Fruit fly (Drosophila melanogaster): Measurements from ENCODE around the gene CG5177.

CG5177 gene

DNA sequence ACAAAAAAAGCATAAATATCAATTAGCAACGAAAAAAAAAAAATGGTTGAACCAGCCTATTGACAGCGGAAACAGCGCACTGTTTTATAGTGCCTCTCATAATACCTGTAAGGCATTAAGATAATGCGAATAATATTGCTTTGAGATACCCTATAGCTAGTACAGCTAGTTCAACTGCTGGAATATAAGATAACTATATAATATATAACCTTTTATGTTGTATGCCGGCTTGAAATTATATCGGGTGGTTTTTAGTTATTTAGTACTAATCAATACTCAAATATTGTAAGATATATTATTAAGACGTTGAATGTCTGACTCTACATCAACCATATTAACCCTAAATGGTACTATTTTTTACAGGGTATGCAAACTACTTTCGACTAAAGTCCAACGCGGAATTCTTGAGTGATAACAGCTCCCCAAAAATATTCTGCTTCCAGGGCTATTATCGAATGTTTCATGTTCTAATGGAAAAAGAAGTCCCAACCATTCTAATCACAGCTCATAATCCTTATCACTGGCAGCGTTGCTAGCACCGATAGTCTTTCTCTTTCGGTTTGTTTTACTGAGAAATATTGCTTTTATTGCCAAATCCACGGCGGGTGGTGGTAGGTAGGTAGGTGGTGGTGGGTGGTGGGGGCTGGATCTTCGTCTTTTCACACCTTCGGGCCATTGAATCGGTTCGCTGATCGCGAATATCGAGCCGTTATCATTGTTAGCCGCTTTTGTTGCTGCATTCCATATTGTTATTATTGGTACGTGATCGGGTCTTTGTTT lies 29.1 kb downstream of the CG5177 start:
- TF ChIP-seq CG8301 (tag; optimal IDR thresholded peaks at IDR 0.05) (no peak), Pif1A (GFP tag; optimal IDR thresholded peaks at IDR 0.05) (peak; percentile 49), CG12605 (GFP tag; IDR thresholded peaks at IDR 0.05) (no peak), CG17806 (tag; optimal IDR thresholded peaks at IDR 0.05) (no peak), CG13204 (GFP tag; optimal IDR thresholded peaks at IDR 0.05) (no peak), Pif1B (GFP tag; optimal IDR thresholded peaks at IDR 0.05) (no peak), fd96Ca (GFP tag; IDR thresholded peaks at IDR 0.05) (no peak), CG14655 (GFP tag; optimal IDR thresholded peaks at IDR 0.05) (peak; percentile 25), CG15710 (tag; optimal IDR thresholded peaks at IDR 0.05) (peak; percentile 38), Ets98B (GFP tag; IDR thresholded peaks at IDR 0.05) (peak; percentile 49), CG32121 (GFP tag; IDR thresholded peaks at IDR 0.05) (peak; percentile 49; the same call in 1 of the 2 replicates), CG4496 (GFP tag; IDR thresholded peaks at IDR 0.05) (no peak), CG10348 (GFP tag; IDR thresholded peaks at IDR 0.05) (no peak), CG34367 (tag; optimal IDR thresholded peaks at IDR 0.05) (peak; percentile 25), gl (tag; optimal IDR thresholded peaks at IDR 0.05) (no peak), D1 (tag; optimal IDR thresholded peaks at IDR 0.05) (no peak), CG9948 (tag; optimal IDR thresholded peaks at IDR 0.05) (no peak), Snoo (tag; optimal IDR thresholded peaks at IDR 0.05) (no peak)

DNA sequence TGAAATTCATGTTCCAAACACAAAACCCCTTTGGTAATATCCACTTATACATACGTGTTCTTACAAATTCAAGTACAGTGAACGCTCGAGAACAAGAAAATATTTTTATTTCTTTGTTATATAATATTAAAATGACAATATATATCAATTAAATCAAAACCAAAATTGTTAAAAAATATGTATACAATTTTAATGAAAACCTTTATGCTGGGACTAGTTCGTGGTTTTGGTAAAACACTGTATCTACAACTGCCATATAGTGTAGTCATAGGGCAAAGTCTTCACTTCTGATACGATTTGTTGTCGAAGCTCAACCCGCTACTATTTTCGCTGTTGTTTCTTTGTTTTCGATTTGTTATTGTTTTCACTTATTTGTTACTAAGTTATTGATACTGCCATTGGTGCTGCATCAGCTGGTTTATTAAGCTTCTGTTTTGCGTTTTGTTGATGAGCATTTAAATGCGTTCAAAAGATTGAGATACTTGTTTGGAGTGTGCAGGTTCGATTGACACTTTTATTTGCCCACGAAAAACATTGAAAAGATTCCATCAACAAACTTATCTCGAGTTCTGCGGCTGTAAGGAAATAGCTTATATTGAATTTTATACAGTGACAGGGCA lies 29.8 kb downstream of the CG5177 start:
- TF ChIP-seq Pif1A (GFP tag; optimal IDR thresholded peaks at IDR 0.05) (peak; percentile 22), CG34367 (tag; optimal IDR thresholded peaks at IDR 0.05) (peak; percentile 35), gl (tag; optimal IDR thresholded peaks at IDR 0.05) (peak; percentile 41), fd96Ca (GFP tag; IDR thresholded peaks at IDR 0.05) (no peak), Snoo (tag; optimal IDR thresholded peaks at IDR 0.05) (peak; percentile 27), D1 (tag; optimal IDR thresholded peaks at IDR 0.05) (no peak), CG17806 (tag; optimal IDR thresholded peaks at IDR 0.05) (peak; percentile 31), CG32121 (GFP tag; IDR thresholded peaks at IDR 0.05) (peak; percentile 47), Pif1B (GFP tag; optimal IDR thresholded peaks at IDR 0.05) (peak; percentile 13), CG9948 (tag; optimal IDR thresholded peaks at IDR 0.05) (no peak), rn (GFP tag; IDR thresholded peaks at IDR 0.05) (no peak), CG8301 (tag; optimal IDR thresholded peaks at IDR 0.05) (peak; percentile 28), CG4496 (GFP tag; IDR thresholded peaks at IDR 0.05) (no peak; the same call in 1 of the 3 replicates), EcR (GFP tag; optimal IDR thresholded peaks at IDR 0.05) (no peak), CG10348 (GFP tag; IDR thresholded peaks at IDR 0.05) (no peak), CG14655 (GFP tag; optimal IDR thresholded peaks at IDR 0.05) (peak; percentile 48), CG12605 (GFP tag; IDR thresholded peaks at IDR 0.05) (peak; percentile 57), CG8159 (tag; optimal IDR thresholded peaks at IDR 0.05) (peak; percentile 37), CG15710 (tag; optimal IDR thresholded peaks at IDR 0.05) (peak; percentile 51), CG13204 (GFP tag; optimal IDR thresholded peaks at IDR 0.05) (no peak), Ets98B (GFP tag; IDR thresholded peaks at IDR 0.05) (peak; percentile 26; the same call in 1 of the 2 replicates)

DNA sequence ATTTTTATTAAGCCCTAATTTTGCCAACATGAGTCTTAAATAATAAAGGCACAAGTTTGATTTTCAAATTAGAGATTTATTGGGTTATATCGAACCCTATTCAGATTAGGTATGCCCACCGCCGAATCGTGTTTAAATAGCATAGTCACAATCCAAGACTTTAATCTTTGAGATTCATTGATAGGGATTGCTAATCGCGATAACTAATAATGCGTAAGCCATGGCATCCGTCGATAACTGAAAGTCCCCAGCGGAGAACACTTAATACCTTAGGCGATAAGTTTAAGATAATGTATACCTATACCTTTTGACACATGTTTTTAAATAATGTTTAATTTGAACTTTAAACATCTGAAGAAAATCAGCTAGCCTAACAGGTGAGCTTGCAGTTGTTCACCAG lies 30.4 kb downstream of the CG5177 start:
- TF ChIP-seq CG10348 (GFP tag; IDR thresholded peaks at IDR 0.05) (no peak), Snoo (tag; optimal IDR thresholded peaks at IDR 0.05) (no peak), CG4496 (GFP tag; IDR thresholded peaks at IDR 0.05) (no peak), CG9948 (tag; optimal IDR thresholded peaks at IDR 0.05) (no peak), CG15710 (tag; optimal IDR thresholded peaks at IDR 0.05) (no peak), CG14655 (GFP tag; optimal IDR thresholded peaks at IDR 0.05) (no peak), D1 (tag; optimal IDR thresholded peaks at IDR 0.05) (no peak)

DNA sequence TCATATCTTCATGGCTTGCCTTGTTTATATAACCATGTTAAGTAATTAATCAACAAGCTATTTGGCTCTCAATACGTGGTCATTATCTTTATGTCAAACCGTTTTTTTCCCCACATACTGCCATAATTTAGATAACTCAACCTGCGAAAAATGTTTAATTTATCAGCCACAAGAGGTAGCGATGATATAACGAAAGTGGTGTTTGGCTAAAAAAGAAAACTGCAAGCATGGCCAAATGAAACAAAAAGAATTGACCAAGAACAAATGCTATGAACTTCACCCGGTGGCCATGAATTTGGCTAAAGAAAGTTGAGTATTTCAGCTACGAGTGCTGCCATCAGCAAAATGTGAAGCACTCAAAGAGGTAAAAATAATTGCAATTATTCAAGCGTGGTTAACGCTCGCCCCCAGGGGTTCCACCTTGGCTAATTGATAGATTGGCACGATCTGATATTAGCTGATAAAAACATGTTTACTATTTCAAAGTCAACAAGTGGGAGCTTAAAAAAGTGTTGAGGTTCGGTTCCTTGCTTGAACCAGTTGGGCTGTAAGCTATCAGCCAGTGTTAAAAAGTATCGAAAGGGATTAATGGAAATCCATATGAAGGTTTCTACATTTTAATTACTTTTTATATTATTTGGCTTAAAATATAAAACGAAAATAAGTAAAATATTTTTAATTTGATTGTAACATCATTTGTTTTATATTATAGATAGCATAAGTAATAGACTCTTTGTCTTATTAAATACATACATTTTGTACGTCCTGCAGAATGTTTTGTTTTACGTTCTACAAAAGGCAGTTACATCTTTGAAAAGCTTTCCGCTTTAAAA lies 31.7 kb downstream of the CG5177 start:
- TF ChIP-seq Ets98B (GFP tag; IDR thresholded peaks at IDR 0.05) (peak; percentile 48), CG14655 (GFP tag; optimal IDR thresholded peaks at IDR 0.05) (peak; percentile 18), CG12605 (GFP tag; IDR thresholded peaks at IDR 0.05) (peak; percentile 35; the same call in 1 of the 2 replicates), CG10348 (GFP tag; IDR thresholded peaks at IDR 0.05) (no peak), CG9948 (tag; optimal IDR thresholded peaks at IDR 0.05) (no peak), CG15710 (tag; optimal IDR thresholded peaks at IDR 0.05) (no peak), Pif1B (GFP tag; optimal IDR thresholded peaks at IDR 0.05) (no peak), CG8159 (tag; optimal IDR thresholded peaks at IDR 0.05) (no peak), Pif1A (GFP tag; optimal IDR thresholded peaks at IDR 0.05) (no peak), CG13204 (GFP tag; optimal IDR thresholded peaks at IDR 0.05) (no peak), gl (tag; optimal IDR thresholded peaks at IDR 0.05) (no peak), D1 (tag; optimal IDR thresholded peaks at IDR 0.05) (no peak), fd96Ca (GFP tag; IDR thresholded peaks at IDR 0.05) (no peak), CG32121 (GFP tag; IDR thresholded peaks at IDR 0.05) (no peak), CG4496 (GFP tag; IDR thresholded peaks at IDR 0.05) (peak; percentile 67), CG17806 (tag; optimal IDR thresholded peaks at IDR 0.05) (no peak), Snoo (tag; optimal IDR thresholded peaks at IDR 0.05) (no peak), CG34367 (tag; optimal IDR thresholded peaks at IDR 0.05) (peak; percentile 20), CG8301 (tag; optimal IDR thresholded peaks at IDR 0.05) (no peak), rn (GFP tag; IDR thresholded peaks at IDR 0.05) (no peak), EcR (GFP tag; optimal IDR thresholded peaks at IDR 0.05) (no peak)

DNA sequence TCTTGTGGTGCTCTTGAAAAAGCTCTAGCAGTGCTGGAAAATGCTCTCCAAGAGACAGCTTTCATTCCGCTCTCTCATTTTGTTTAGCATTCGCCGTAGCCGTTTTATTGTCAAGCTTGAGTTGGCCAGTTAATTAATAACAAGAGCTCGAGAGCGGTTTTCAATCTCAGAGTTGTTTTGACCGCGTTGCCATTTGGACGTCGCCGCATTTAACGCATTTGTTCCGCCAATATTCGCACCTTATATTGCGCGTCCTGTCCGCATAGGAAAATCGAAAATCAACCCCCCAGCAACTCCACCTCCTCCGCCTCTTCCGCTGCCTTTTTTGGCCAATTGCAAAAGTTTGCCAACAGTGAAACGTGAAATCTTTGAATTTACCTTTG lies 32.3 kb downstream of the CG5177 start, which contains the start of gene CG5973:
TSS of gene CG5973 (plus strand) at position 168 of the 383 bp plus-strand sequence.
- no peak for TF ChIP-seq gl (tag; optimal IDR thresholded peaks at IDR 0.05)
- TF ChIP-seq CG14655 (GFP tag; optimal IDR thresholded peaks at IDR 0.05) = no peak
- peak; percentile 34; the same call in 1 of the 2 replicates for TF ChIP-seq CG12605 (GFP tag; IDR thresholded peaks at IDR 0.05)
- peak; percentile 5 for TF ChIP-seq CG8159 (tag; optimal IDR thresholded peaks at IDR 0.05)
- peak; percentile 62; the same call in 1 of the 2 replicates for TF ChIP-seq Ets98B (GFP tag; IDR thresholded peaks at IDR 0.05)

Measured in whole organism, pupa.